Worm (Caenorhabditis elegans) whole organism, late embryonic: ENCODE measurements around the gene ZK1307.4.

Source experiments
- ceh-19 ChIP-seq: fragments of 200-800 bp; sonication (Bioruptor generic); optimal IDR thresholded peaks from 2 replicates; lab custom pipeline; 2018; ENCODE audit warnings: mild to moderate bottlenecking, missing genetic modification characterization, missing compliant biosample characterization
- dve-1 ChIP-seq: sonication (generic microtip); optimal IDR thresholded peaks from 2 replicates; lab custom pipeline; 2017; ENCODE audit warnings: antibody characterized with exemption, mild to moderate bottlenecking, missing genetic modification characterization, missing compliant biosample characterization
- nfya-1 ChIP-seq: sonication (generic microtip); optimal IDR thresholded peaks from 2 replicates; lab custom pipeline; 2017; ENCODE audit warnings: missing genetic modification characterization, mild to moderate bottlenecking, missing compliant biosample characterization, antibody characterized with exemption, moderate library complexity
- zip-5 ChIP-seq: sonication (generic microtip); optimal IDR thresholded peaks from 2 replicates; lab custom pipeline; 2016; ENCODE audit warnings: missing genetic modification characterization, missing compliant biosample characterization

ce11 chrII:9671308-9671707 lies 19.7 kb upstream of the ZK1307.4 start, which contains the start of gene ZK1320.7:
- TF ChIP-seq dve-1 (tag; lab: Kevin White, UChicago) (no peak), ceh-19 (GFP tag; lab: Kevin White, UChicago) (no peak), zip-5 (tag; lab: Kevin White, UChicago) (no peak), nfya-1 (tag; lab: Kevin White, UChicago) (no peak)
